Worm (Caenorhabditis elegans): Measurements from ENCODE around the gene ssup-72.

Gene ssup-72

ce11 chrII:6776418-6777034, at the start of gene ssup-72:
ssup-72 (plus strand) TSS chrII:6776598.
- no peak for TF ChIP-seq lin-39 (tag; optimal IDR thresholded peaks at IDR 0.05)
- peak; percentile 86 for TF ChIP-seq fkh-4 (tag; optimal IDR thresholded peaks at IDR 0.05; ENCODE audit: borderline replicate concordance)
- TF ChIP-seq fkh-8 (tag; optimal IDR thresholded peaks at IDR 0.05) = peak; percentile 74
- no peak for TF ChIP-seq hlh-17 (GFP tag; optimal IDR thresholded peaks at IDR 0.05; ENCODE audit: borderline replicate concordance)
- no peak for TF ChIP-seq zip-4 (GFP tag; optimal IDR thresholded peaks at IDR 0.05)
- no peak for TF ChIP-seq nhr-12 (tag; optimal IDR thresholded peaks at IDR 0.05)
- peak; percentile 86 for TF ChIP-seq nhr-47 (tag; optimal IDR thresholded peaks at IDR 0.05)
- peak; percentile 41 for TF ChIP-seq snpc-4 (tag; optimal IDR thresholded peaks at IDR 0.05)
- peak; percentile 84 to 91 for TF ChIP-seq lin-35 (GFP tag; optimal IDR thresholded peaks at IDR 0.05)
- TF ChIP-seq hpl-2 (GFP tag; optimal IDR thresholded peaks at IDR 0.05) = no peak
- TF ChIP-seq unc-30 (tag; optimal IDR thresholded peaks at IDR 0.05) = no peak
- peak in 1 of 2 experiments; percentile 29 for TF ChIP-seq mdl-1 (tag; optimal IDR thresholded peaks at IDR 0.05)
- peak; percentile 81 for TF ChIP-seq dsc-1 (tag; optimal IDR thresholded peaks at IDR 0.05)
- TF ChIP-seq ceh-88 (GFP tag; IDR thresholded peaks at IDR 0.05) = peak; percentile 62; the same call in 1 of the 2 replicates
- TF ChIP-seq lin-15B (tag; optimal IDR thresholded peaks at IDR 0.05) = peak; percentile 39
- no peak for TF ChIP-seq alr-1 (tag; optimal IDR thresholded peaks at IDR 0.05; ENCODE audit: borderline replicate concordance)
- peak; percentile 35 for TF ChIP-seq elt-2 (tag; optimal IDR thresholded peaks at IDR 0.05)
- TF ChIP-seq swsn-7 (tag; optimal IDR thresholded peaks at IDR 0.05) = peak; percentile 80
- peak; percentile 77 to 79 for TF ChIP-seq lsy-2 (tag; optimal IDR thresholded peaks at IDR 0.05)
- no peak for TF ChIP-seq ama-1 (optimal IDR thresholded peaks at IDR 0.05)
- TF ChIP-seq sup-37 (GFP tag; optimal IDR thresholded peaks at IDR 0.05) = peak; percentile 45
- TF ChIP-seq unc-130 (tag; optimal IDR thresholded peaks at IDR 0.05) = peak; percentile 76
- peak; percentile 27 to 87 for TF ChIP-seq efl-1 (optimal IDR thresholded peaks at IDR 0.05)
- peak; percentile 87 to 98 for TF ChIP-seq efl-1 (GFP tag; optimal IDR thresholded peaks at IDR 0.05 in 1 of 2)
- TF ChIP-seq unc-86 (tag; optimal IDR thresholded peaks at IDR 0.05) = peak; percentile 77
- peak; percentile 25 for TF ChIP-seq blmp-1 (tag; optimal IDR thresholded peaks at IDR 0.05)
- peak in 2 of 6 experiments; percentile 32 to 47 for TF ChIP-seq elt-3 (tag; optimal IDR thresholded peaks at IDR 0.05)
- peak; percentile 96 for TF ChIP-seq rnt-1 (tag; optimal IDR thresholded peaks at IDR 0.05)
- peak; percentile 67 for TF ChIP-seq Y116A8C.19 (tag; optimal IDR thresholded peaks at IDR 0.05; ENCODE audit: borderline replicate concordance)
- TF ChIP-seq C34B4.2 (tag; optimal IDR thresholded peaks at IDR 0.05) = no peak
- TF ChIP-seq fkh-10 (GFP tag; optimal IDR thresholded peaks at IDR 0.05) = no peak
- peak; percentile 86 for TF ChIP-seq ceh-90 (tag; optimal IDR thresholded peaks at IDR 0.05)
- peak; percentile 79 for TF ChIP-seq nhr-19 (GFP tag; conservative IDR thresholded peaks at IDR 0.05)
- TF ChIP-seq grh-1 (GFP tag; IDR thresholded peaks at IDR 0.05) = peak; percentile 51; the same call in 1 of the 2 replicates
- no peak for TF ChIP-seq ceh-63 (GFP tag; optimal IDR thresholded peaks at IDR 0.05)
- peak; percentile 6 for TF ChIP-seq efl-3 (GFP tag; optimal IDR thresholded peaks at IDR 0.05)
- peak; percentile 90 for TF ChIP-seq nhr-71 (tag; optimal IDR thresholded peaks at IDR 0.05)
- peak; percentile 45 for TF ChIP-seq skn-1 (tag; optimal IDR thresholded peaks at IDR 0.05)
- peak; percentile 80 to 90 (median 85) for TF ChIP-seq dpl-1 (GFP tag; optimal IDR thresholded peaks at IDR 0.05)
- peak; percentile 87 for TF ChIP-seq nhr-90 (tag; optimal IDR thresholded peaks at IDR 0.05; ENCODE audit: poor library complexity)
- peak; percentile 84 for TF ChIP-seq tbx-2 (tag; optimal IDR thresholded peaks at IDR 0.05)
- TF ChIP-seq lir-3 (tag; optimal IDR thresholded peaks at IDR 0.05; ENCODE audit: poor library complexity) = peak; percentile 94
- TF ChIP-seq xbp-1 (tag; optimal IDR thresholded peaks at IDR 0.05) = peak; percentile 78
- TF ChIP-seq irx-1 (tag; optimal IDR thresholded peaks at IDR 0.05) = peak; percentile 82
- TF ChIP-seq nhr-11 (tag; optimal IDR thresholded peaks at IDR 0.05) = no peak
- peak in 1 of 2 experiments; percentile 88 for TF ChIP-seq ztf-11 (tag; optimal IDR thresholded peaks at IDR 0.05)
- peak; percentile 52 for TF ChIP-seq lin-13 (GFP tag; optimal IDR thresholded peaks at IDR 0.05)
- TF ChIP-seq nhr-77 (tag; optimal IDR thresholded peaks at IDR 0.05) = peak; percentile 15
- TF ChIP-seq zag-1 (tag; optimal IDR thresholded peaks at IDR 0.05) = no peak
- TF ChIP-seq hlh-4 (tag; optimal IDR thresholded peaks at IDR 0.05) = no peak
- peak; percentile 50 for TF ChIP-seq isw-1 (GFP tag; IDR thresholded peaks at IDR 0.05)
